Worm (Caenorhabditis elegans): ENCODE data around the gene ctsa-4.1.

ctsa-4.1 gene

DNA sequence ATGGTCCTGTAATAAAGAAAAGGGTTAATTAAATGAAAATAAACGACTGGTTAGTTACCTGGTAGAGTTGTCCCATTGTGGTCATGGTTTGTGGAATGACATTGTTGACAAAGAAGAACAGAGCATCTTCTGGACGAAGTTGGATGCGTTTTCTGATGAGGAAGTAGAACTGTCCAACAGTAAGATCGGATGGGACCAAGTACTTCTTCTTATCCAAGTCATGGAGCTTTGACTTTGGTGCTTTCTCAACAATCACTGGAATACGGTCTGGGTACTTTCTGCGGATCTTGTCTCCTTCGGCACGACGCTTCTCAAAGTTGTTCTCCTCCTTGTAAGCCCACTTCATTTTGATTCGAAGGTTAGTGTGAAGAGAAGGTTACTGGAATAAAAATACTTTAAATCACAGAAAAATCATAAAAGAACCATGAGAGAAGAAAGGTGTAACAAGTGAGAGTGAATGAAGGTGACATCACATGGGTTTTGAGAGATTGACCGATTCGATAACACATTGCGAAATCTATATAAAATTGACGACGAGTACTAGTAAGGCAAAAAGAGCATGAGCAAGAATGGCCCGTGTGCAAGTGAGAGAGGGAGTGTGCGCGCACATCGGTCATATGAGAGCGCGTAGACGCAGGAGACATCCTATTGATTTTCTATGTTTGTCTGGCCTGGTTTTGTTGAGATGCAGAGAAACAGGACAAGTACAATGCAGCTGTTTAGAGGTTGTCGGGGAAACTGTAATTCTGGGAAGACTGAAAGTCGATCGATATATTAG is 19.3 kb upstream of the ctsa-4.1 start, which contains the start of gene lgg-1 (continued):
- no peak for TF ChIP-seq pros-1 (tag; optimal IDR thresholded peaks at IDR 0.05)
- peak; percentile 24 for TF ChIP-seq ceh-18 (tag; optimal IDR thresholded peaks at IDR 0.05)
- no peak for TF ChIP-seq elt-4 (tag; optimal IDR thresholded peaks at IDR 0.05)
- no peak for TF ChIP-seq mec-3 (tag; optimal IDR thresholded peaks at IDR 0.05; ENCODE audit: borderline replicate concordance)
- TF ChIP-seq pax-1 (tag; optimal IDR thresholded peaks at IDR 0.05) = peak; percentile 33
- TF ChIP-seq T23F11.4 (GFP tag; optimal IDR thresholded peaks at IDR 0.05) = no peak
- no peak for TF ChIP-seq K09A11.1 (tag; optimal IDR thresholded peaks at IDR 0.05; ENCODE audit: insufficient read depth)
- TF ChIP-seq Y22D7AL.16 (tag; optimal IDR thresholded peaks at IDR 0.05) = no peak
- no peak for TF ChIP-seq ceh-14 (tag; optimal IDR thresholded peaks at IDR 0.05)
- no peak for TF ChIP-seq ztf-16 (tag; optimal IDR thresholded peaks at IDR 0.05)

DNA sequence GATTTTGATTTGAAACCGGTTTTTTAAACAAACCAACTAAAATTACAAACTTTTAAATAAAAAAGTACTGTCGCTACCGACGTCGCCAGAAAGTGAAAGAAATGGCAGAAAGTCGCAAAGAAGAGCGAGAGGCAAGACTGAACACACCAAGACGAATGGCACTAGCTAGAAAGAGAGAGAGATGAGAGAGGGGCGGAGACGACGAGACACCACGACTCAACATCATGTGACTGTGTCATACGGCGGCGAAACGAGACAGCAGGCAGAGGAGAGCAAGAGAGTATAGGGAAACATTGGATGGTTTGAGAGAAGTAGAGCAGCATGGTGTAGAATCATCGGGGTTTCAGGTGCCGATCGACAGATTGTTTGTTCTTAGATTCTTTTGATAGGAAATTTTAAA is 18.4 kb upstream of the ctsa-4.1 start:
- peak; percentile 71 for TF ChIP-seq tbx-2 (tag; optimal IDR thresholded peaks at IDR 0.05)
- no peak for TF ChIP-seq ceh-19 (GFP tag; optimal IDR thresholded peaks at IDR 0.05)
- TF ChIP-seq fkh-6 (tag; optimal IDR thresholded peaks at IDR 0.05) = no peak
- TF ChIP-seq nhr-11 (tag; optimal IDR thresholded peaks at IDR 0.05) = no peak
- TF ChIP-seq ceh-2 (tag; optimal IDR thresholded peaks at IDR 0.05) = peak; percentile 58
- no peak for TF ChIP-seq pag-3 (tag; optimal IDR thresholded peaks at IDR 0.05; ENCODE audit: borderline replicate concordance)
- TF ChIP-seq pha-4 (tag; optimal IDR thresholded peaks at IDR 0.05) = no peak
- no peak for TF ChIP-seq pax-1 (tag; optimal IDR thresholded peaks at IDR 0.05)
- no peak for TF ChIP-seq C38D4.7 (GFP tag; optimal IDR thresholded peaks at IDR 0.05)
- TF ChIP-seq dmd-4 (tag; optimal IDR thresholded peaks at IDR 0.05; ENCODE audit: borderline replicate concordance) = no peak
- TF ChIP-seq madf-2 (tag; optimal IDR thresholded peaks at IDR 0.05) = no peak
- no peak for TF ChIP-seq lim-6 (tag; optimal IDR thresholded peaks at IDR 0.05)
- no peak for TF ChIP-seq elt-4 (tag; optimal IDR thresholded peaks at IDR 0.05)
- TF ChIP-seq syd-9 (tag; optimal IDR thresholded peaks at IDR 0.05) = no peak
- no peak for TF ChIP-seq ttx-3 (tag; optimal IDR thresholded peaks at IDR 0.05)
- no peak for TF ChIP-seq sox-4 (tag; optimal IDR thresholded peaks at IDR 0.05)
- TF ChIP-seq hlh-30 (tag; optimal IDR thresholded peaks at IDR 0.05; ENCODE audit: insufficient read depth) = peak; percentile 99
- no peak for TF ChIP-seq unc-86 (tag; optimal IDR thresholded peaks at IDR 0.05)
- TF ChIP-seq ref-2 (tag; optimal IDR thresholded peaks at IDR 0.05) = peak; percentile 74
- peak; percentile 72 for TF ChIP-seq ama-1 (optimal IDR thresholded peaks at IDR 0.05)
- no peak for TF ChIP-seq K02D7.2 (tag; optimal IDR thresholded peaks at IDR 0.05)
- TF ChIP-seq mec-3 (tag; optimal IDR thresholded peaks at IDR 0.05; ENCODE audit: borderline replicate concordance) = no peak
- peak; percentile 23 for TF ChIP-seq K09A11.1 (tag; optimal IDR thresholded peaks at IDR 0.05; ENCODE audit: insufficient read depth)
- peak; percentile 8 for TF ChIP-seq C08G9.2 (tag; optimal IDR thresholded peaks at IDR 0.05)
- no peak for TF ChIP-seq fax-1 (tag; optimal IDR thresholded peaks at IDR 0.05)
- TF ChIP-seq pat-9 (tag; optimal IDR thresholded peaks at IDR 0.05) = no peak
- no peak for TF ChIP-seq ceh-24 (tag; optimal IDR thresholded peaks at IDR 0.05)
- no peak for TF ChIP-seq sox-2 (GFP tag; IDR thresholded peaks at IDR 0.05)
- TF ChIP-seq ceh-30 (tag; optimal IDR thresholded peaks at IDR 0.05) = peak; percentile 18
- no peak for TF ChIP-seq sdc-2 (tag; optimal IDR thresholded peaks at IDR 0.05)
- peak; percentile 36 for TF ChIP-seq rnt-1 (tag; optimal IDR thresholded peaks at IDR 0.05)
- no peak for TF ChIP-seq odd-2 (tag; optimal IDR thresholded peaks at IDR 0.05)
- peak; percentile 27 for TF ChIP-seq F13H6.1 (tag; optimal IDR thresholded peaks at IDR 0.05)
- TF ChIP-seq ceh-6 (GFP tag; optimal IDR thresholded peaks at IDR 0.05) = no peak
- peak; percentile 6 for TF ChIP-seq lin-11 (tag; optimal IDR thresholded peaks at IDR 0.05)
- TF ChIP-seq hlh-13 (GFP tag; optimal IDR thresholded peaks at IDR 0.05) = no peak
- TF ChIP-seq hlh-8 (tag; optimal IDR thresholded peaks at IDR 0.05) = peak; percentile 36
- no peak for TF ChIP-seq ceh-9 (tag; optimal IDR thresholded peaks at IDR 0.05)
- TF ChIP-seq unc-55 (GFP tag; optimal IDR thresholded peaks at IDR 0.05) = peak; percentile 90
- TF ChIP-seq nfya-1 (tag; optimal IDR thresholded peaks at IDR 0.05) = peak; percentile 90
- no peak for TF ChIP-seq hlh-6 (tag; optimal IDR thresholded peaks at IDR 0.05)
- TF ChIP-seq eyg-1 (tag; optimal IDR thresholded peaks at IDR 0.05) = no peak
- no peak for TF ChIP-seq tbx-7 (tag; optimal IDR thresholded peaks at IDR 0.05)
- TF ChIP-seq npax-4 (tag; optimal IDR thresholded peaks at IDR 0.05) = no peak
